Comparison of ENCODE assay signal across 1 worm cellular context in the genomic region with DNA sequence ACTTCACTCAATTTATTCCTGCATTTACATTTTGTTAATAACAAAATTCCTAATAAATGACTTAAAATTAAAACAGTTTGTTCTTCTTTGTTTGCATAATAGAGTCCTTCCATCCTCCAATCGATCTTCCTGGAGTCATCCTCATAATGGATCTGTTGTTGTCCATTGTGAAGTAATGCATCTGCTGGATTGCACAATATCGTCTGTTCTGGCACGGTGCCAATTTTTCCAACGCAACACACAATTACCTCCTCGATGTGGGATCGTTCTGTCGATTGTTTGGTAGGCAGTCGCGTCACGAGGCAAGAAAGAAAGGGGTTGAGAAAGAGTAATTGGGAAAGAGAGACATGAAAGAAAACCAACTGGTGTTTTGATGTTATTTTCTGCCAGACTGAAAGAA.
TF ChIP-seq lines count a peak whose summit lies in the region.

No protein-coding gene starts in this region.

TF ChIP-seq in whole organism, L1 larva, 84 proteins besides CTCF, POLR2A, EP300 and RAD21 (continued from another document):
- TF ChIP-seq ceh-88 (GFP tag; IDR thresholded peaks at IDR 0.05; lab: Robert Waterston, UW) (no peak), dsc-1 (tag; optimal IDR thresholded peaks at IDR 0.05; lab: Kevin White, UChicago) (no peak), mdl-1 (tag; optimal IDR thresholded peaks at IDR 0.05; lab: Kevin White, UChicago) (peak in 1 of 2 experiments; percentile 45), ceh-82 (tag; optimal IDR thresholded peaks at IDR 0.05; lab: Kevin White, UChicago) (no peak), unc-130 (tag; optimal IDR thresholded peaks at IDR 0.05; lab: Kevin White, UChicago) (no peak), vab-15 (tag; optimal IDR thresholded peaks at IDR 0.05; lab: Kevin White, UChicago) (no peak), mef-2 (tag; optimal IDR thresholded peaks at IDR 0.05; lab: Kevin White, UChicago) (no peak), sup-37 (GFP tag; optimal IDR thresholded peaks at IDR 0.05; lab: Kevin White, UChicago) (no peak), nhr-237 (tag; optimal IDR thresholded peaks at IDR 0.05; lab: Kevin White, UChicago) (no peak), lir-3 (tag; optimal IDR thresholded peaks at IDR 0.05; lab: Kevin White, UChicago; ENCODE audit: poor library complexity) (no peak), sox-4 (tag; optimal IDR thresholded peaks at IDR 0.05; lab: Kevin White, UChicago) (no peak), ceh-63 (GFP tag; optimal IDR thresholded peaks at IDR 0.05; lab: Kevin White, UChicago) (no peak), zip-4 (GFP tag; optimal IDR thresholded peaks at IDR 0.05; lab: Kevin White, UChicago) (no peak), lin-15B (tag; optimal IDR thresholded peaks at IDR 0.05; lab: Kevin White, UChicago) (no peak), hlh-17 (GFP tag; optimal IDR thresholded peaks at IDR 0.05; lab: Kevin White, UChicago; ENCODE audit: borderline replicate concordance) (no peak), pax-3 (tag; optimal IDR thresholded peaks at IDR 0.05; lab: Kevin White, UChicago) (no peak), egl-13 (tag; optimal IDR thresholded peaks at IDR 0.05; lab: Kevin White, UChicago) (no peak), ets-5 (GFP tag; IDR thresholded peaks at IDR 0.05; lab: Robert Waterston, UW) (no peak), mep-1 (tag; optimal IDR thresholded peaks at IDR 0.05; lab: Kevin White, UChicago) (peak; percentile 72), ces-1 (GFP tag; optimal IDR thresholded peaks at IDR 0.05; lab: Kevin White, UChicago) (no peak), ztf-4 (tag; optimal IDR thresholded peaks at IDR 0.05; lab: Kevin White, UChicago) (no peak), sptf-1 (tag; optimal IDR thresholded peaks at IDR 0.05; lab: Kevin White, UChicago) (no peak), nhr-90 (tag; optimal IDR thresholded peaks at IDR 0.05; lab: Kevin White, UChicago; ENCODE audit: poor library complexity) (no peak), unc-62 (GFP tag; optimal IDR thresholded peaks at IDR 0.05; lab: Kevin White, UChicago) (no peak), ama-1 (optimal IDR thresholded peaks at IDR 0.05; lab: Kevin White, UChicago) (peak; percentile 77), irx-1 (tag; optimal IDR thresholded peaks at IDR 0.05; lab: Kevin White, UChicago) (no peak), C16A3.4 (tag; optimal IDR thresholded peaks at IDR 0.05; lab: Kevin White, UChicago) (peak; percentile 54), snu-23 (GFP tag; optimal IDR thresholded peaks at IDR 0.05; lab: Kevin White, UChicago) (peak; percentile 50), fos-1 (tag; optimal IDR thresholded peaks at IDR 0.05; lab: Kevin White, UChicago) (no peak), snpc-4 (tag; optimal IDR thresholded peaks at IDR 0.05; lab: Kevin White, UChicago) (no peak), mab-9 (GFP tag; IDR thresholded peaks at IDR 0.05; lab: Robert Waterston, UW) (no peak), fkh-4 (tag; optimal IDR thresholded peaks at IDR 0.05; lab: Kevin White, UChicago; ENCODE audit: borderline replicate concordance) (no peak), unc-30 (tag; optimal IDR thresholded peaks at IDR 0.05; lab: Kevin White, UChicago) (no peak), nhr-76 (tag; optimal IDR thresholded peaks at IDR 0.05; lab: Kevin White, UChicago) (no peak), lin-35 (GFP tag; optimal IDR thresholded peaks at IDR 0.05; lab: Kevin White, UChicago) (no peak), unc-86 (tag; optimal IDR thresholded peaks at IDR 0.05; lab: Kevin White, UChicago) (peak; percentile 55), dpl-1 (GFP tag; optimal IDR thresholded peaks at IDR 0.05; lab: Kevin White, UChicago) (peak in 2 of 3 experiments; percentile 9 to 26), efl-1 (optimal IDR thresholded peaks at IDR 0.05; lab: Kevin White, UChicago) (peak; percentile 6 to 23), efl-1 (GFP tag; optimal IDR thresholded peaks at IDR 0.05 in 1 of 2; lab: Kevin White, UChicago) (no peak), nhr-19 (GFP tag; conservative IDR thresholded peaks at IDR 0.05; lab: Robert Waterston, UW) (no peak), rnt-1 (tag; optimal IDR thresholded peaks at IDR 0.05; lab: Kevin White, UChicago) (peak; percentile 37), pag-3 (tag; optimal IDR thresholded peaks at IDR 0.05; lab: Kevin White, UChicago; ENCODE audit: borderline replicate concordance, insufficient read depth) (no peak), lin-39 (tag; optimal IDR thresholded peaks at IDR 0.05; lab: Kevin White, UChicago) (no peak), fkh-8 (tag; optimal IDR thresholded peaks at IDR 0.05; lab: Kevin White, UChicago) (no peak), skn-1 (tag; optimal IDR thresholded peaks at IDR 0.05; lab: Kevin White, UChicago) (peak; percentile 34), ztf-11 (tag; optimal IDR thresholded peaks at IDR 0.05; lab: Kevin White, UChicago) (peak in 1 of 2 experiments; percentile 69), swsn-7 (tag; optimal IDR thresholded peaks at IDR 0.05; lab: Kevin White, UChicago) (peak; percentile 53), lsy-2 (tag; optimal IDR thresholded peaks at IDR 0.05; lab: Kevin White, UChicago) (peak; percentile 0 to 29), tbx-2 (tag; optimal IDR thresholded peaks at IDR 0.05; lab: Kevin White, UChicago) (peak; percentile 29), zag-1 (tag; optimal IDR thresholded peaks at IDR 0.05; lab: Kevin White, UChicago) (no peak), C04F5.9 (tag; optimal IDR thresholded peaks at IDR 0.05; lab: Kevin White, UChicago) (no peak), hpl-2 (GFP tag; optimal IDR thresholded peaks at IDR 0.05; lab: Kevin White, UChicago) (no peak), lin-14 (GFP tag; optimal IDR thresholded peaks at IDR 0.05; lab: Kevin White, UChicago) (peak; percentile 50), Y116A8C.19 (tag; optimal IDR thresholded peaks at IDR 0.05; lab: Kevin White, UChicago; ENCODE audit: borderline replicate concordance) (no peak), nhr-47 (tag; optimal IDR thresholded peaks at IDR 0.05; lab: Kevin White, UChicago) (no peak), elt-2 (tag; optimal IDR thresholded peaks at IDR 0.05; lab: Kevin White, UChicago) (no peak), efl-3 (GFP tag; optimal IDR thresholded peaks at IDR 0.05; lab: Kevin White, UChicago) (no peak), nhr-11 (tag; optimal IDR thresholded peaks at IDR 0.05; lab: Kevin White, UChicago) (no peak), isw-1 (GFP tag; IDR thresholded peaks at IDR 0.05; lab: Robert Waterston, UW) (no peak), C34B4.2 (tag; optimal IDR thresholded peaks at IDR 0.05; lab: Kevin White, UChicago) (no peak), aha-1 (tag; optimal IDR thresholded peaks at IDR 0.05; lab: Kevin White, UChicago) (no peak), egl-27 (tag; optimal IDR thresholded peaks at IDR 0.05; lab: Kevin White, UChicago) (no peak), nhr-85 (tag; lab: Kevin White, UChicago) (peak; percentile 81), nhr-71 (tag; optimal IDR thresholded peaks at IDR 0.05; lab: Kevin White, UChicago) (peak; percentile 56), tlp-1 (tag; optimal IDR thresholded peaks at IDR 0.05; lab: Kevin White, UChicago) (no peak), jun-1 (tag; optimal IDR thresholded peaks at IDR 0.05; lab: Kevin White, UChicago) (no peak), ceh-90 (tag; optimal IDR thresholded peaks at IDR 0.05; lab: Kevin White, UChicago) (no peak)
